Worm (Caenorhabditis elegans): ENCODE data around the gene Y49F6C.2.

ce11 chrII:3383116-3383515 is 4.7 kb downstream of the Y49F6C.2 start:
- TF ChIP-seq cog-1 (tag; optimal IDR thresholded peaks at IDR 0.05) (no peak), tab-1 (GFP tag; IDR thresholded peaks at IDR 0.05) (no peak), klf-2 (GFP tag; conservative IDR thresholded peaks at IDR 0.05) (no peak), ztf-23 (GFP tag; IDR thresholded peaks at IDR 0.05) (no peak), flt-1 (GFP tag; IDR thresholded peaks at IDR 0.05) (no peak), med-1 (GFP tag; optimal IDR thresholded peaks at IDR 0.05; ENCODE audit: insufficient read depth) (no peak), ztf-29 (GFP tag; IDR thresholded peaks at IDR 0.05) (no peak), ref-1 (GFP tag; conservative IDR thresholded peaks at IDR 0.05) (no peak), T22C8.4 (GFP tag; IDR thresholded peaks at IDR 0.05) (no peak)

Data from whole organism, midembryonic.